Fruit fly (Drosophila melanogaster) whole organism, adult: ENCODE data around the gene CG1582.

Source experiments
- CG12768 ChIP-seq: fragments of 200-800 bp; sonication (Bioruptor generic); optimal IDR thresholded peaks from 2 replicates; lab custom pipeline; 2017; ENCODE audit warnings: missing biosample characterization, missing genetic modification characterization, mild to moderate bottlenecking, moderate library complexity, missing genetic modification reagents
- CG7101 ChIP-seq: fragments of 200-800 bp; sonication (Bioruptor generic); optimal IDR thresholded peaks from 2 replicates; lab custom pipeline; 2018; ENCODE audit warnings: missing biosample characterization, mild to moderate bottlenecking, missing genetic modification characterization, moderate library complexity
- kay ChIP-seq: fragments of 200-800 bp; sonication (Bioruptor generic); peaks from one replicate; lab custom pipeline; 2016; ENCODE audit warnings: missing biosample characterization, missing genetic modification characterization, borderline replicate concordance
- tj ChIP-seq: fragments of 200-800 bp; sonication (Bioruptor generic); optimal IDR thresholded peaks from 3 replicates; lab custom pipeline; 2017; ENCODE audit warnings: missing biosample characterization, mild to moderate bottlenecking, missing genetic modification characterization, moderate library complexity
- toe ChIP-seq: fragments of 200-800 bp; sonication (Bioruptor generic); optimal IDR thresholded peaks from 2 replicates; lab custom pipeline; 2016; ENCODE audit warnings: missing biosample characterization, missing genetic modification characterization

- no peak for TF ChIP-seq toe (GFP tag; lab: Kevin White, UChicago)
- TF ChIP-seq kay (GFP tag; lab: Kevin White, UChicago), result no peak
- TF ChIP-seq CG12768, result no peak
- TF ChIP-seq tj (GFP tag; lab: Kevin White, UChicago), result no peak
- TF ChIP-seq CG7101, result no peak
These were observed 6.4 kb upstream of the CG1582 start, which contains the start of gene CG43901 for dm6 chrX:10905467-10905866.
